Fruit fly (Drosophila melanogaster) whole organism, embryonic: Measurements from ENCODE around the gene Fam92.

ENCODE experiments used
- CG11247 ChIP-seq: fragments of 200-800 bp; sonication (Bioruptor generic); IDR thresholded peaks from 2 replicates; pipeline ENCODE4 v1.3.6; 2022; ENCODE audit warnings: missing biosample characterization, missing genetic modification characterization
- CG12071 ChIP-seq: fragments of 200-800 bp; sonication (Bioruptor generic); optimal IDR thresholded peaks from 3 replicates; lab custom pipeline; 2018; ENCODE audit warnings: missing biosample characterization, mild to moderate bottlenecking, missing genetic modification characterization
- CG12744 ChIP-seq: fragments of 200-800 bp; sonication (Bioruptor generic); optimal IDR thresholded peaks from 2 replicates; lab custom pipeline; 2016; ENCODE audit warnings: missing biosample characterization, missing genetic modification characterization
- CG13894 ChIP-seq: fragments of 200-800 bp; sonication (Bioruptor generic); optimal IDR thresholded peaks from 3 replicates; lab custom pipeline; 2018; ENCODE audit warnings: missing biosample characterization, mild to moderate bottlenecking, missing genetic modification characterization, moderate library complexity
- CG15011 ChIP-seq: fragments of 200-800 bp; sonication (Bioruptor generic); optimal IDR thresholded peaks from 3 replicates; lab custom pipeline; 2018; ENCODE audit warnings: missing biosample characterization, mild to moderate bottlenecking, missing genetic modification characterization
- CG1602 ChIP-seq: fragments of 200-800 bp; sonication (Bioruptor generic); optimal IDR thresholded peaks from 3 replicates; lab custom pipeline; 2016; ENCODE audit warnings: missing biosample characterization, missing genetic modification characterization
- CG1603 ChIP-seq: fragments of 200-800 bp; sonication (Bioruptor generic); optimal IDR thresholded peaks from 2 replicates; lab custom pipeline; 2019; ENCODE audit warnings: missing biosample characterization, mild to moderate bottlenecking, missing genetic modification characterization, moderate library complexity
- CG17568 ChIP-seq: fragments of 200-800 bp; sonication (Bioruptor generic); optimal IDR thresholded peaks from 2 replicates; lab custom pipeline; 2018; ENCODE audit warnings: missing biosample characterization, mild to moderate bottlenecking, missing genetic modification characterization, moderate library complexity
- CG18011 ChIP-seq: fragments of 200-800 bp; sonication (Bioruptor generic); optimal IDR thresholded peaks from 2 replicates; lab custom pipeline; 2017; ENCODE audit warnings: missing biosample characterization, missing genetic modification characterization, mild to moderate bottlenecking, moderate library complexity, missing genotype
- CG2712 ChIP-seq: fragments of 200-800 bp; optimal IDR thresholded peaks from 3 replicates; lab custom pipeline; 2019; ENCODE audit warnings: missing biosample characterization, mild to moderate bottlenecking, missing genetic modification characterization, moderate library complexity
- CG32532 ChIP-seq: fragments of 200-800 bp; sonication (Bioruptor generic); IDR thresholded peaks from 2 replicates; pipeline ENCODE4 v1.3.6; 2022; ENCODE audit warnings: missing biosample characterization, missing genetic modification characterization
- CG32767 ChIP-seq: fragments of 200-800 bp; sonication (Bioruptor generic); IDR thresholded peaks from 2 replicates; pipeline ENCODE4 v1.3.6; 2022; ENCODE audit warnings: missing biosample characterization, missing genetic modification characterization
- CG32772 ChIP-seq: fragments of 200-800 bp; sonication (Bioruptor generic); IDR thresholded peaks from 2 replicates; pipeline ENCODE4 v1.3.6; 2022; ENCODE audit warnings: missing biosample characterization, missing genetic modification characterization
- CG4328 ChIP-seq: fragments of 200-800 bp; sonication (Bioruptor generic); optimal IDR thresholded peaks from 3 replicates; lab custom pipeline; 2017; ENCODE audit warnings: missing biosample characterization, missing genetic modification reagents, missing genetic modification characterization
- CG4854 ChIP-seq: fragments of 200-800 bp; sonication (Bioruptor generic); optimal IDR thresholded peaks from 2 replicates; lab custom pipeline; 2016; ENCODE audit warnings: missing biosample characterization, missing genetic modification characterization, inconsistent platforms
- CG7987 ChIP-seq: fragments of 200-800 bp; sonication (Bioruptor generic); optimal IDR thresholded peaks from 2 replicates; lab custom pipeline; 2018; ENCODE audit warnings: missing biosample characterization, mild to moderate bottlenecking, missing genetic modification characterization, moderate library complexity
- CG8765 ChIP-seq: fragments of 200-800 bp; sonication (Bioruptor generic); IDR thresholded peaks from 2 replicates; pipeline ENCODE4 v1.3.6; 2022; ENCODE audit warnings: missing biosample characterization, missing genetic modification characterization
- CG9437 ChIP-seq: fragments of 200-800 bp; sonication (Bioruptor generic); optimal IDR thresholded peaks from 2 replicates; lab custom pipeline; 2018; ENCODE audit warnings: missing biosample characterization, mild to moderate bottlenecking, missing genetic modification characterization
- CG9609 ChIP-seq: fragments of 200-800 bp; sonication (Bioruptor generic); optimal IDR thresholded peaks from 3 replicates; lab custom pipeline; 2016; ENCODE audit warnings: missing biosample characterization, missing genetic modification characterization
- CG9727 ChIP-seq: fragments of 200-800 bp; sonication (Bioruptor generic); optimal IDR thresholded peaks from 3 replicates; lab custom pipeline; 2017; ENCODE audit warnings: missing biosample characterization, mild to moderate bottlenecking, missing genetic modification characterization
- CG9876 ChIP-seq: fragments of 200-800 bp; sonication (Bioruptor generic); optimal IDR thresholded peaks from 2 replicates; lab custom pipeline; 2016; ENCODE audit warnings: missing biosample characterization, missing genetic modification characterization
- Camta ChIP-seq: fragments of 200-800 bp; sonication (Bioruptor generic); optimal IDR thresholded peaks from 2 replicates; lab custom pipeline; 2016; ENCODE audit warnings: missing biosample characterization, missing genetic modification characterization
- CrebB ChIP-seq: fragments of 200-800 bp; sonication (Bioruptor generic); optimal IDR thresholded peaks from 3 replicates; lab custom pipeline; 2018; ENCODE audit warnings: missing biosample characterization, mild to moderate bottlenecking, missing genetic modification characterization
- Deaf1 ChIP-seq: fragments of 200-800 bp; optimal IDR thresholded peaks from 3 replicates; lab custom pipeline; 2019; ENCODE audit warnings: missing biosample characterization, mild to moderate bottlenecking, missing genetic modification characterization, moderate library complexity
- Eip74EF ChIP-seq, 2 experiments: fragments of 200-800 bp in 1 of 2; fragments of >200 bp in 1 of 2; sonication (Bioruptor generic) in 1 of 2; optimal IDR thresholded peaks; 2 replicates each; lab custom pipeline; 2017 to 2019; ENCODE audit warnings: missing biosample characterization in 2 of 2, missing genetic modification characterization in 2 of 2, mild to moderate bottlenecking in 1 of 2, moderate library complexity in 1 of 2
- HLH4C ChIP-seq: fragments of 200-800 bp; sonication (Bioruptor generic); IDR thresholded peaks from 3 replicates; pipeline ENCODE4 v1.3.6; 2022; ENCODE audit warnings: missing biosample characterization, missing genetic modification characterization; ENCODE audit not compliant: partially characterized antibody
- Hr78 ChIP-seq, 2 experiments: fragments of 200-800 bp in 1 of 2; fragments of >200 bp in 1 of 2; sonication (Bioruptor generic) in 1 of 2; optimal IDR thresholded peaks; 2 replicates each; lab custom pipeline; 2017 to 2019; ENCODE audit warnings: missing biosample characterization in 2 of 2, missing genetic modification characterization in 2 of 2, mild to moderate bottlenecking in 1 of 2, moderate library complexity in 1 of 2
- Med ChIP-seq: fragments of 200-800 bp; sonication (Bioruptor generic); peaks from one replicate; lab custom pipeline; 2016; ENCODE audit warnings: missing biosample characterization, missing genetic modification characterization, mild to moderate bottlenecking, inconsistent platforms, moderate library complexity
- Opbp ChIP-seq: fragments of 200-800 bp; sonication (Bioruptor generic); IDR thresholded peaks from 3 replicates; pipeline ENCODE4 v1.3.6; 2022; ENCODE audit warnings: missing biosample characterization, missing genetic modification characterization; ENCODE audit not compliant: partially characterized antibody
- PHDP ChIP-seq: fragments of 200-800 bp; sonication (Bioruptor generic); optimal IDR thresholded peaks from 3 replicates; lab custom pipeline; 2018; ENCODE audit warnings: missing biosample characterization, mild to moderate bottlenecking, missing genetic modification characterization, moderate library complexity
- Sry-δ ChIP-seq: fragments of 200-800 bp; sonication (Bioruptor generic); optimal IDR thresholded peaks from 2 replicates; lab custom pipeline; 2016; ENCODE audit warnings: missing biosample characterization, missing genetic modification characterization
- Taf1 ChIP-seq: fragments of 200-800 bp; sonication (Bioruptor generic); IDR thresholded peaks from 2 replicates; pipeline ENCODE4 v1.3.6; 2022; ENCODE audit warnings: missing biosample characterization, missing genetic modification characterization
- Tbp ChIP-seq: fragments of >200 bp; optimal IDR thresholded peaks from 2 replicates; lab custom pipeline; 2018; ENCODE audit warnings: missing biosample characterization, missing genetic modification characterization
- bigmax ChIP-seq: fragments of 200-800 bp; sonication (Bioruptor generic); optimal IDR thresholded peaks from 2 replicates; lab custom pipeline; 2018; ENCODE audit warnings: missing biosample characterization, mild to moderate bottlenecking, missing genetic modification characterization
- btn ChIP-seq: fragments of 200-800 bp; sonication (Bioruptor generic); optimal IDR thresholded peaks from 2 replicates; lab custom pipeline; 2016; ENCODE audit warnings: missing biosample characterization, missing genetic modification characterization
- chif ChIP-seq, 2 experiments: fragments of 200-800 bp; sonication (Bioruptor generic); optimal IDR thresholded peaks; 3 replicates each; lab custom pipeline; 2016; ENCODE audit warnings: missing biosample characterization in 2 of 2, missing genetic modification characterization in 2 of 2
- ci ChIP-seq: fragments of 200-800 bp; sonication (Bioruptor generic); IDR thresholded peaks from 3 replicates; pipeline ENCODE4 v1.3.6; 2022; ENCODE audit warnings: missing biosample characterization, missing genetic modification characterization
- dm ChIP-seq: fragments of 200-800 bp; sonication (Bioruptor generic); optimal IDR thresholded peaks from 3 replicates; lab custom pipeline; 2016; ENCODE audit warnings: missing biosample characterization, missing genetic modification characterization
- ftz-f1 ChIP-seq: fragments of 200-800 bp; sonication (Bioruptor generic); optimal IDR thresholded peaks from 2 replicates; lab custom pipeline; 2016; ENCODE audit warnings: missing biosample characterization, missing genetic modification characterization
- grn ChIP-seq: fragments of 200-800 bp; sonication (Bioruptor generic); optimal IDR thresholded peaks from 3 replicates; lab custom pipeline; 2017; ENCODE audit warnings: missing biosample characterization, missing genetic modification characterization
- ken ChIP-seq: fragments of 200-800 bp; sonication (Bioruptor generic); IDR thresholded peaks from 3 replicates; pipeline ENCODE4 v1.3.6; 2022; ENCODE audit warnings: missing biosample characterization, missing genetic modification characterization
- kni ChIP-seq: fragments of 200-800 bp; sonication (Bioruptor generic); optimal IDR thresholded peaks from 3 replicates; lab custom pipeline; 2017; ENCODE audit warnings: mild to moderate bottlenecking, missing biosample characterization, missing genetic modification reagents, missing genetic modification characterization
- mirr ChIP-seq: fragments of 200-800 bp; sonication (Bioruptor generic); optimal IDR thresholded peaks from 3 replicates; lab custom pipeline; 2018; ENCODE audit warnings: missing biosample characterization, mild to moderate bottlenecking, missing genetic modification characterization
- nau ChIP-seq: fragments of 200-800 bp; sonication (Bioruptor generic); optimal IDR thresholded peaks from 3 replicates; lab custom pipeline; 2017; ENCODE audit warnings: missing biosample characterization, mild to moderate bottlenecking, missing genetic modification characterization, missing genetic modification reagents
- org-1 ChIP-seq: fragments of 200-800 bp; sonication (Bioruptor generic); optimal IDR thresholded peaks from 2 replicates; lab custom pipeline; 2017; ENCODE audit warnings: missing biosample characterization, missing genetic modification characterization
- prd ChIP-seq, 3 experiments: fragments of >200 bp in 2 of 3; fragments of 200-800 bp in 1 of 3; sonication (Bioruptor generic) in 1 of 3; optimal IDR thresholded peaks in 2 of 3; IDR thresholded peaks in 1 of 3; 2 replicates in 2 of 3; 3 replicates in 1 of 3; pipeline versions ENCODE4 v1.3.6 to Lab custom; 2017 to 2022; ENCODE audit warnings: missing biosample characterization in 1 of 3, missing genetic modification characterization in 1 of 3
- scrt ChIP-seq: fragments of 200-800 bp; sonication (Bioruptor generic); optimal IDR thresholded peaks from 2 replicates; lab custom pipeline; 2018; ENCODE audit warnings: missing biosample characterization, mild to moderate bottlenecking, missing genetic modification characterization, moderate library complexity
- seq ChIP-seq: fragments of 200-800 bp; sonication (Bioruptor generic); IDR thresholded peaks from 2 replicates; pipeline ENCODE4 v1.3.6; 2022; ENCODE audit warnings: missing biosample characterization, missing genetic modification characterization
- sob ChIP-seq: fragments of 200-800 bp; sonication (Bioruptor generic); IDR thresholded peaks from 2 replicates; pipeline ENCODE4 v1.3.6; 2022; ENCODE audit warnings: missing biosample characterization, missing genetic modification characterization
- sr ChIP-seq: fragments of 200-800 bp; sonication (Bioruptor generic); IDR thresholded peaks from 3 replicates; pipeline ENCODE4 v1.3.6; 2022; ENCODE audit warnings: missing biosample characterization, missing genetic modification characterization
- usp ChIP-seq: fragments of >200 bp; optimal IDR thresholded peaks from 2 replicates; lab custom pipeline; 2017; ENCODE audit warnings: missing biosample characterization, missing genetic modification characterization

Fam92 gene

dm6 chr2L:12469235-12469634 lies 44.5 kb downstream of the Fam92 start (continued):
- no peak for TF ChIP-seq CG4854 (GFP tag; lab: Kevin White, UChicago)
- TF ChIP-seq Eip74EF (GFP tag; optimal IDR thresholded peaks at IDR 0.05; lab: Kevin White, UChicago): no peak
- no peak for TF ChIP-seq CG9727 (GFP tag; lab: Kevin White, UChicago)
- no peak for TF ChIP-seq prd (optimal IDR thresholded peaks at IDR 0.05; lab: Kevin White, UChicago)
- TF ChIP-seq prd (GFP tag; IDR thresholded peaks at IDR 0.05; lab: Robert Waterston, UW): no peak
- no peak for TF ChIP-seq kni (GFP tag; lab: Kevin White, UChicago)
- no peak for TF ChIP-seq Sry-δ (GFP tag; lab: Kevin White, UChicago)
- 0 out of 2 replicates have a peak, but pooled peaks have one; percentile 30 for TF ChIP-seq seq (GFP tag; lab: Robert Waterston, UW)
- peak; percentile 56 for TF ChIP-seq grn
- TF ChIP-seq Med (GFP tag; lab: Kevin White, UChicago): peak; percentile 8
- TF ChIP-seq Deaf1 (tag; lab: Kevin White, UChicago): no peak
- no peak for TF ChIP-seq scrt
- no peak for TF ChIP-seq CG12071 (GFP tag; lab: Kevin White, UChicago)
- TF ChIP-seq CG15011 (GFP tag; lab: Kevin White, UChicago): no peak
- no peak for TF ChIP-seq ci (GFP tag; lab: Robert Waterston, UW)
- TF ChIP-seq ken (GFP tag; lab: Robert Waterston, UW): no peak
- TF ChIP-seq Camta (GFP tag; lab: Kevin White, UChicago): no peak
- no peak for TF ChIP-seq CG18011 (GFP tag; lab: Kevin White, UChicago)
- TF ChIP-seq CG11247 (GFP tag; lab: Robert Waterston, UW): no peak
- TF ChIP-seq btn: no peak
- TF ChIP-seq bigmax: no peak
- no peak for TF ChIP-seq CG12744 (GFP tag; lab: Kevin White, UChicago)
- no peak for TF ChIP-seq PHDP (tag; lab: Kevin White, UChicago)
- no peak for TF ChIP-seq CG2712
- no peak for TF ChIP-seq chif (GFP tag; optimal IDR thresholded peaks at IDR 0.05; lab: Kevin White, UChicago)
- no peak for TF ChIP-seq dm (GFP tag; lab: Kevin White, UChicago)
- TF ChIP-seq CG4328 (GFP tag; lab: Kevin White, UChicago): no peak
- TF ChIP-seq ftz-f1 (GFP tag; lab: Kevin White, UChicago): no peak
- TF ChIP-seq CG1602: no peak
- TF ChIP-seq CG1603 (tag; lab: Kevin White, UChicago): no peak
- TF ChIP-seq mirr (GFP tag; lab: Kevin White, UChicago): peak; percentile 4
- no peak for TF ChIP-seq usp (GFP tag; lab: Kevin White, UChicago)
- no peak for TF ChIP-seq CG13894 (tag; lab: Kevin White, UChicago)
- TF ChIP-seq CG8765: no peak
- no peak for TF ChIP-seq CG32772 (GFP tag; lab: Robert Waterston, UW)
- TF ChIP-seq Opbp (GFP tag; lab: Robert Waterston, UW): no peak
- TF ChIP-seq HLH4C (GFP tag; lab: Robert Waterston, UW): no peak
- TF ChIP-seq CG9437 (GFP tag; lab: Kevin White, UChicago): no peak
- peak; percentile 55; the same call in 2 of the 3 replicates for TF ChIP-seq sr
- TF ChIP-seq CG32532 (GFP tag; lab: Robert Waterston, UW): no peak
- TF ChIP-seq CG32767 (GFP tag; lab: Robert Waterston, UW): 0 out of 2 replicates have a peak, but pooled peaks have one; percentile 11
- TF ChIP-seq CG9876 (GFP tag; lab: Kevin White, UChicago): no peak
- peak; percentile 19; the same call in 1 of the 2 replicates for TF ChIP-seq sob
- no peak for TF ChIP-seq Hr78 (GFP tag; optimal IDR thresholded peaks at IDR 0.05; lab: Kevin White, UChicago)
- TF ChIP-seq org-1 (GFP tag; lab: Kevin White, UChicago): no peak
- TF ChIP-seq Taf1 (GFP tag; lab: Robert Waterston, UW): no peak
- no peak for TF ChIP-seq CG17568 (GFP tag; lab: Kevin White, UChicago)
- TF ChIP-seq CrebB (tag; lab: Kevin White, UChicago): no peak
- peak; percentile 40 for TF ChIP-seq CG7987 (GFP tag; lab: Kevin White, UChicago)
- TF ChIP-seq CG9609: no peak
- TF ChIP-seq Tbp: no peak
- no peak for TF ChIP-seq nau (GFP tag; lab: Kevin White, UChicago)
